Fruit fly (Drosophila melanogaster): Measurements from ENCODE around the gene bves.
A peak's percentile ranks its signal among the peaks of the same experiment; 100 is the strongest.

The bves gene

dm6 chrX:21116864-21117464, 63.2 kb downstream of the bves start, which contains the start of the genes unc and CG15445 (continued):
- TF ChIP-seq CG2678 (tag; optimal IDR thresholded peaks at IDR 0.05) (no peak), Nf-YC (tag; optimal IDR thresholded peaks at IDR 0.05) (no peak), ATbp (GFP tag; optimal IDR thresholded peaks at IDR 0.05) (no peak), pan (optimal IDR thresholded peaks at IDR 0.05) (no peak), pan (GFP tag; optimal IDR thresholded peaks at IDR 0.05 in 1 of 2, IDR thresholded peaks at IDR 0.05 in 1 of 2) (no peak), CG4360 (GFP tag; IDR thresholded peaks at IDR 0.05) (no peak), CG1602 (GFP tag; optimal IDR thresholded peaks at IDR 0.05) (no peak), Sry-δ (GFP tag; optimal IDR thresholded peaks at IDR 0.05) (peak; percentile 85), sqz (GFP tag; optimal IDR thresholded peaks at IDR 0.05) (no peak), bab2 (GFP tag; optimal IDR thresholded peaks at IDR 0.05) (no peak), CG31441 (GFP tag; IDR thresholded peaks at IDR 0.05) (0 out of 2 replicates have a peak, but pooled peaks have one; percentile 25), Taf1 (GFP tag; IDR thresholded peaks at IDR 0.05) (no peak), CG4328 (GFP tag; optimal IDR thresholded peaks at IDR 0.05) (no peak), ems (GFP tag; optimal IDR thresholded peaks at IDR 0.05) (no peak), nerfin-2 (GFP tag; IDR thresholded peaks at IDR 0.05; ENCODE audit: partially characterized antibody) (peak; percentile 69), fd102C (GFP tag; optimal IDR thresholded peaks at IDR 0.05) (no peak), aop (GFP tag; IDR thresholded peaks at IDR 0.05) (no peak), shn (GFP tag; optimal IDR thresholded peaks at IDR 0.05) (no peak), bbx (GFP tag; IDR thresholded peaks at IDR 0.05; ENCODE audit: partially characterized antibody) (peak; percentile 83), CG30403 (GFP tag; optimal IDR thresholded peaks at IDR 0.05) (no peak), sens-2 (GFP tag; IDR thresholded peaks at IDR 0.05) (no peak), HLH54F (GFP tag; optimal IDR thresholded peaks at IDR 0.05) (peak; percentile 10), Hr51 (GFP tag; optimal IDR thresholded peaks at IDR 0.05) (peak in 1 of 2 experiments; percentile 16), Trl (optimal IDR thresholded peaks at IDR 0.05) (no peak), Trl (GFP tag; optimal IDR thresholded peaks at IDR 0.05) (no peak), D19A (tag; optimal IDR thresholded peaks at IDR 0.05) (no peak), insv (GFP tag; optimal IDR thresholded peaks at IDR 0.05) (no peak), Dp (GFP tag; optimal IDR thresholded peaks at IDR 0.05) (peak; percentile 67), CG10654 (GFP tag; optimal IDR thresholded peaks at IDR 0.05) (peak; percentile 12), dpn (GFP tag; optimal IDR thresholded peaks at IDR 0.05) (peak in 1 of 2 experiments; percentile 9), Ptx1 (GFP tag; IDR thresholded peaks at IDR 0.05) (0 out of 2 replicates have a peak, but pooled peaks have one; percentile 8), Fer2 (tag; optimal IDR thresholded peaks at IDR 0.05) (no peak), Lim3 (GFP tag; IDR thresholded peaks at IDR 0.05) (no peak), Neu2 (GFP tag; optimal IDR thresholded peaks at IDR 0.05; ENCODE audit: borderline replicate concordance) (no peak), CG12659 (GFP tag; optimal IDR thresholded peaks at IDR 0.05) (no peak), Bdp1 (GFP tag; optimal IDR thresholded peaks at IDR 0.05) (no peak), Max (GFP tag; optimal IDR thresholded peaks at IDR 0.05) (peak; percentile 35), tll (GFP tag; optimal IDR thresholded peaks at IDR 0.05) (peak; percentile 5 to 48), jing (GFP tag; optimal IDR thresholded peaks at IDR 0.05) (no peak), Fer3 (tag; optimal IDR thresholded peaks at IDR 0.05) (no peak), CG17912 (GFP tag; optimal IDR thresholded peaks at IDR 0.05) (no peak), CG11560 (tag; IDR thresholded peaks at IDR 0.05) (peak; percentile 33; the same call in 1 of the 3 replicates), CG1647 (GFP tag; optimal IDR thresholded peaks at IDR 0.05) (no peak), CG7271 (tag; optimal IDR thresholded peaks at IDR 0.05) (no peak), CG9876 (GFP tag; optimal IDR thresholded peaks at IDR 0.05) (peak; percentile 7), BEAF-32 (GFP tag; optimal IDR thresholded peaks at IDR 0.05) (peak; percentile 94), MESR4 (GFP tag; optimal IDR thresholded peaks at IDR 0.05) (peak; percentile 60), CG14014 (GFP tag; IDR thresholded peaks at IDR 0.05) (no peak), CG6272 (GFP tag; IDR thresholded peaks at IDR 0.05) (peak; percentile 22; the same call in 1 of the 2 replicates), Opbp (GFP tag; IDR thresholded peaks at IDR 0.05; ENCODE audit: partially characterized antibody) (peak; percentile 86)

All from whole organism, embryonic.